Fruit fly (Drosophila melanogaster) whole organism, embryonic: ENCODE data around the gene CG31204.
A peak's percentile ranks its signal among the peaks of the same experiment; 100 is the strongest.

Source experiments
- Bteb2 ChIP-seq: fragments of 200-800 bp; sonication (Bioruptor generic); optimal IDR thresholded peaks from 2 replicates; lab custom pipeline; 2016; ENCODE audit warnings: missing biosample characterization, missing genetic modification characterization
- C15 ChIP-seq: fragments of 200-800 bp; sonication (Bioruptor generic); IDR thresholded peaks from 3 replicates; pipeline ENCODE4 v1.3.6; 2022; ENCODE audit warnings: missing biosample characterization, missing genetic modification characterization
- CG10543 ChIP-seq: fragments of 200-800 bp; sonication (Bioruptor generic); optimal IDR thresholded peaks from 3 replicates; lab custom pipeline; 2017; ENCODE audit warnings: missing biosample characterization, mild to moderate bottlenecking, missing genetic modification characterization, moderate library complexity
- CG11247 ChIP-seq: fragments of 200-800 bp; sonication (Bioruptor generic); IDR thresholded peaks from 2 replicates; pipeline ENCODE4 v1.3.6; 2022; ENCODE audit warnings: missing biosample characterization, missing genetic modification characterization
- CG11560 ChIP-seq: fragments of 200-800 bp; sonication (Bioruptor generic); IDR thresholded peaks from 3 replicates; pipeline ENCODE4 v1.3.6; 2022; ENCODE audit warnings: missing biosample characterization, missing genetic modification characterization
- CG11723 ChIP-seq: fragments of 200-800 bp; sonication (Bioruptor generic); optimal IDR thresholded peaks from 2 replicates; lab custom pipeline; 2017; ENCODE audit warnings: missing biosample characterization, mild to moderate bottlenecking, missing genetic modification characterization
- CG12219 ChIP-seq: fragments of 200-800 bp; sonication (Bioruptor generic); optimal IDR thresholded peaks from 3 replicates; lab custom pipeline; 2018; ENCODE audit warnings: missing biosample characterization, mild to moderate bottlenecking, missing genetic modification characterization
- CG13123 ChIP-seq: fragments of 200-800 bp; sonication (Bioruptor generic); optimal IDR thresholded peaks from 2 replicates; lab custom pipeline; 2016; ENCODE audit warnings: missing biosample characterization, missing genetic modification characterization
- CG13424 ChIP-seq: fragments of 200-800 bp; sonication (Bioruptor generic); optimal IDR thresholded peaks from 2 replicates; lab custom pipeline; 2019; ENCODE audit warnings: missing biosample characterization, mild to moderate bottlenecking, missing genetic modification characterization, moderate library complexity
- CG13775 ChIP-seq: fragments of 200-800 bp; sonication (Bioruptor generic); optimal IDR thresholded peaks from 3 replicates; lab custom pipeline; 2017; ENCODE audit warnings: missing biosample characterization, mild to moderate bottlenecking, missing genetic modification characterization
- CG15011 ChIP-seq: fragments of 200-800 bp; sonication (Bioruptor generic); optimal IDR thresholded peaks from 3 replicates; lab custom pipeline; 2018; ENCODE audit warnings: missing biosample characterization, mild to moderate bottlenecking, missing genetic modification characterization
- CG15514 ChIP-seq: fragments of 200-800 bp; sonication (Bioruptor generic); optimal IDR thresholded peaks from 3 replicates; lab custom pipeline; 2017; ENCODE audit warnings: missing biosample characterization, missing genetic modification characterization, mild to moderate bottlenecking, moderate library complexity, missing genetic modification reagents
- CG1603 ChIP-seq: fragments of 200-800 bp; sonication (Bioruptor generic); optimal IDR thresholded peaks from 2 replicates; lab custom pipeline; 2019; ENCODE audit warnings: missing biosample characterization, mild to moderate bottlenecking, missing genetic modification characterization, moderate library complexity
- CG17568 ChIP-seq: fragments of 200-800 bp; sonication (Bioruptor generic); optimal IDR thresholded peaks from 2 replicates; lab custom pipeline; 2018; ENCODE audit warnings: missing biosample characterization, mild to moderate bottlenecking, missing genetic modification characterization, moderate library complexity
- CG18476 ChIP-seq: fragments of 200-800 bp; sonication (Bioruptor generic); optimal IDR thresholded peaks from 2 replicates; lab custom pipeline; 2016; ENCODE audit warnings: missing biosample characterization, mild to moderate bottlenecking, missing genetic modification characterization
- CG2202 ChIP-seq: fragments of 200-800 bp; sonication (Bioruptor generic); optimal IDR thresholded peaks from 2 replicates; lab custom pipeline; 2018; ENCODE audit warnings: missing biosample characterization, mild to moderate bottlenecking, missing genetic modification characterization
- CG2678 ChIP-seq: fragments of 200-800 bp; sonication (Bioruptor generic); optimal IDR thresholded peaks from 3 replicates; lab custom pipeline; 2019; ENCODE audit warnings: missing biosample characterization, mild to moderate bottlenecking, missing genetic modification characterization, moderate library complexity
- CG2712 ChIP-seq: fragments of 200-800 bp; optimal IDR thresholded peaks from 3 replicates; lab custom pipeline; 2019; ENCODE audit warnings: missing biosample characterization, mild to moderate bottlenecking, missing genetic modification characterization, moderate library complexity
- CG2889 ChIP-seq: fragments of 200-800 bp; sonication (Bioruptor generic); IDR thresholded peaks from 3 replicates; pipeline ENCODE4 v1.3.6; 2022; ENCODE audit warnings: missing biosample characterization, missing genetic modification characterization
- CG3065 ChIP-seq: fragments of 200-800 bp; sonication (Bioruptor generic); optimal IDR thresholded peaks from 2 replicates; lab custom pipeline; 2016; ENCODE audit warnings: missing biosample characterization, missing genetic modification characterization
- CG6854 ChIP-seq: fragments of 200-800 bp; sonication (Bioruptor generic); optimal IDR thresholded peaks from 3 replicates; lab custom pipeline; 2017; ENCODE audit warnings: missing biosample characterization, mild to moderate bottlenecking, missing genetic modification characterization
- CG8089 ChIP-seq: fragments of 200-800 bp; sonication (Bioruptor generic); optimal IDR thresholded peaks from 3 replicates; lab custom pipeline; 2016; ENCODE audit warnings: missing biosample characterization, missing genetic modification characterization
- CG8281 ChIP-seq: fragments of 200-800 bp; sonication (Bioruptor generic); optimal IDR thresholded peaks from 2 replicates; lab custom pipeline; 2018; ENCODE audit warnings: missing biosample characterization, mild to moderate bottlenecking, missing genetic modification characterization, moderate library complexity
- CG9817 ChIP-seq: fragments of 200-800 bp; sonication (Bioruptor generic); optimal IDR thresholded peaks from 2 replicates; lab custom pipeline; 2018; ENCODE audit warnings: missing biosample characterization, mild to moderate bottlenecking, missing genetic modification characterization, moderate library complexity
- CkIIα-i1 ChIP-seq: fragments of 200-800 bp; sonication (Bioruptor generic); IDR thresholded peaks from 2 replicates; pipeline ENCODE4 v1.3.6; 2022; ENCODE audit warnings: missing biosample characterization, missing genetic modification characterization
- CrebB ChIP-seq: fragments of 200-800 bp; sonication (Bioruptor generic); optimal IDR thresholded peaks from 3 replicates; lab custom pipeline; 2018; ENCODE audit warnings: missing biosample characterization, mild to moderate bottlenecking, missing genetic modification characterization
- Dfd ChIP-seq, 2 experiments: fragments of >200 bp; optimal IDR thresholded peaks; 2 replicates each; lab custom pipeline; 2017; ENCODE audit warnings: missing biosample characterization in 2 of 2, missing genetic modification characterization in 2 of 2
- Dll ChIP-seq: fragments of 200-800 bp; sonication (Bioruptor generic); IDR thresholded peaks from 4 replicates; pipeline ENCODE4 v1.3.6; 2022; ENCODE audit warnings: missing biosample characterization, missing genetic modification characterization; ENCODE audit not compliant: partially characterized antibody
- Dp ChIP-seq: fragments of 200-800 bp; sonication (Bioruptor generic); optimal IDR thresholded peaks from 2 replicates; lab custom pipeline; 2018; ENCODE audit warnings: missing biosample characterization, mild to moderate bottlenecking, missing genetic modification characterization, moderate library complexity
- HLH4C ChIP-seq: fragments of 200-800 bp; sonication (Bioruptor generic); IDR thresholded peaks from 3 replicates; pipeline ENCODE4 v1.3.6; 2022; ENCODE audit warnings: missing biosample characterization, missing genetic modification characterization; ENCODE audit not compliant: partially characterized antibody
- Hand ChIP-seq: fragments of 200-800 bp; sonication (Bioruptor generic); optimal IDR thresholded peaks from 2 replicates; lab custom pipeline; 2017; ENCODE audit warnings: mild to moderate bottlenecking, missing biosample characterization, missing genetic modification reagents, missing genetic modification characterization
- HmgZ ChIP-seq: fragments of 200-800 bp; sonication (Bioruptor generic); optimal IDR thresholded peaks from 2 replicates; lab custom pipeline; 2018; ENCODE audit warnings: missing biosample characterization, mild to moderate bottlenecking, missing genetic modification characterization
- Lhr ChIP-seq: fragments of 200-800 bp; sonication (Bioruptor generic); optimal IDR thresholded peaks from 3 replicates; lab custom pipeline; 2017; ENCODE audit warnings: mild to moderate bottlenecking, missing biosample characterization, missing genetic modification reagents, missing genetic modification characterization
- Med ChIP-seq: fragments of 200-800 bp; sonication (Bioruptor generic); peaks from one replicate; lab custom pipeline; 2016; ENCODE audit warnings: missing biosample characterization, missing genetic modification characterization, mild to moderate bottlenecking, inconsistent platforms, moderate library complexity
- Meics ChIP-seq: fragments of 200-800 bp; sonication (Bioruptor generic); optimal IDR thresholded peaks from 2 replicates; lab custom pipeline; 2017; ENCODE audit warnings: missing biosample characterization, mild to moderate bottlenecking, missing genetic modification characterization
- Nf-YC ChIP-seq: fragments of 200-800 bp; optimal IDR thresholded peaks from 3 replicates; lab custom pipeline; 2019; ENCODE audit warnings: missing biosample characterization, mild to moderate bottlenecking, missing genetic modification characterization, moderate library complexity
- PHDP ChIP-seq: fragments of 200-800 bp; sonication (Bioruptor generic); optimal IDR thresholded peaks from 3 replicates; lab custom pipeline; 2018; ENCODE audit warnings: missing biosample characterization, mild to moderate bottlenecking, missing genetic modification characterization, moderate library complexity
- Rfx ChIP-seq: fragments of 200-800 bp; sonication (Bioruptor generic); IDR thresholded peaks from 2 replicates; pipeline ENCODE4 v1.3.6; 2022; ENCODE audit warnings: missing biosample characterization, missing genetic modification characterization
- Vsx1 ChIP-seq: fragments of 200-800 bp; sonication (Bioruptor generic); optimal IDR thresholded peaks from 2 replicates; lab custom pipeline; 2017; ENCODE audit warnings: missing biosample characterization, mild to moderate bottlenecking, missing genetic modification characterization, missing genetic modification reagents
- ci ChIP-seq: fragments of 200-800 bp; sonication (Bioruptor generic); IDR thresholded peaks from 3 replicates; pipeline ENCODE4 v1.3.6; 2022; ENCODE audit warnings: missing biosample characterization, missing genetic modification characterization
- gcm ChIP-seq: fragments of 200-800 bp; sonication (Bioruptor generic); optimal IDR thresholded peaks from 2 replicates; lab custom pipeline; 2019; ENCODE audit warnings: missing biosample characterization, mild to moderate bottlenecking, missing genetic modification characterization, moderate library complexity
- gsb ChIP-seq: fragments of 200-800 bp; sonication (Bioruptor generic); IDR thresholded peaks from 2 replicates; pipeline ENCODE4 v1.3.6; 2022; ENCODE audit warnings: missing biosample characterization, missing genetic modification characterization
- hbn ChIP-seq: fragments of 200-800 bp; sonication (Bioruptor generic); IDR thresholded peaks from 2 replicates; pipeline ENCODE4 v1.3.6; 2022; ENCODE audit warnings: missing biosample characterization, missing genetic modification characterization; ENCODE audit not compliant: partially characterized antibody
- ind ChIP-seq: fragments of 200-800 bp; sonication (Bioruptor generic); optimal IDR thresholded peaks from 3 replicates; lab custom pipeline; 2016; ENCODE audit warnings: missing biosample characterization, missing genetic modification characterization
- kah ChIP-seq: fragments of 200-800 bp; sonication (Bioruptor generic); optimal IDR thresholded peaks from 2 replicates; lab custom pipeline; 2018; ENCODE audit warnings: missing biosample characterization, mild to moderate bottlenecking, missing genetic modification characterization
- klu ChIP-seq: fragments of 200-800 bp; sonication (Bioruptor generic); IDR thresholded peaks from 2 replicates; pipeline ENCODE4 v1.3.6; 2022; ENCODE audit warnings: missing biosample characterization, missing genetic modification characterization
- lilli ChIP-seq: fragments of 200-800 bp; sonication (Bioruptor generic); optimal IDR thresholded peaks from 3 replicates; lab custom pipeline; 2016; ENCODE audit warnings: missing biosample characterization, missing genetic modification characterization
- lmd ChIP-seq: fragments of 200-800 bp; sonication (Bioruptor generic); IDR thresholded peaks from 2 replicates; pipeline ENCODE4 v1.3.6; 2022; ENCODE audit warnings: missing biosample characterization, missing genetic modification characterization
- odd ChIP-seq: fragments of 200-800 bp; sonication (Bioruptor generic); optimal IDR thresholded peaks from 2 replicates; lab custom pipeline; 2017; ENCODE audit warnings: missing biosample characterization, mild to moderate bottlenecking, missing genetic modification characterization
- wdn ChIP-seq: fragments of 200-800 bp; sonication (Bioruptor generic); IDR thresholded peaks from 2 replicates; pipeline ENCODE4 v1.3.6; 2022; ENCODE audit warnings: missing biosample characterization, missing genetic modification characterization
- zen ChIP-seq: fragments of 200-800 bp; sonication (Bioruptor generic); optimal IDR thresholded peaks from 3 replicates; lab custom pipeline; 2018; ENCODE audit warnings: missing biosample characterization, mild to moderate bottlenecking, missing genetic modification characterization, moderate library complexity

CG31204 gene

DNA sequence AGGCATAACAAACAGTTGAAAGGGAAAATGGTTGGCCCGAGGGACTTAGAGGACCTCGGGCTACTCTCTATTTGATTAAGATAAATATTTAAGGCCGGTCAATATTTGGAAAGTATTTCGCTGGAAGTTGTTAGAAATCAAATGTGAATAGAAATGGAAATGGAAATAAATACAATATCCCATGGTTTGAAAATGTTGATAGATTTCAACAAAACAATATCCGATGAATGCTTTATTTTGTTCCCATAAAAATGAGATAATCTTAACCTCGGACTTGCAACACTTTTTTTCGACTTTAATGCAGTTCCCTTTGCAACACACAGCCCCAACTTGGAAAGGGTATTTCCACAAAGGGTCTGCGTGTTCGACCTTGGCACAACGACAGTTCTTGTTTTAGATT is 24.3 kb downstream of the CG31204 start (continued):
- no peak for TF ChIP-seq PHDP
- TF ChIP-seq CG2202, result no peak
- peak; percentile 62 for TF ChIP-seq Med (GFP tag; lab: Kevin White, UChicago)
- no peak for TF ChIP-seq CG3065 (GFP tag; lab: Kevin White, UChicago)
- no peak for TF ChIP-seq klu (GFP tag; lab: Robert Waterston, UW)
- no peak for TF ChIP-seq Dfd (GFP tag; optimal IDR thresholded peaks at IDR 0.05; lab: Kevin White, UChicago)
- no peak for TF ChIP-seq CG9817 (tag; lab: Kevin White, UChicago)
- no peak for TF ChIP-seq CG8089
- TF ChIP-seq odd, result no peak
- TF ChIP-seq CkIIα-i1, result no peak
- no peak for TF ChIP-seq lilli (GFP tag; lab: Kevin White, UChicago)
- peak; percentile 17 for TF ChIP-seq CG15011 (GFP tag; lab: Kevin White, UChicago)
- no peak for TF ChIP-seq Dp (GFP tag; lab: Kevin White, UChicago)
- TF ChIP-seq CG8281, result no peak
- no peak for TF ChIP-seq CG13123 (GFP tag; lab: Kevin White, UChicago)
- peak; percentile 2 for TF ChIP-seq CG15514 (GFP tag; lab: Kevin White, UChicago)
- peak; percentile 10 for TF ChIP-seq CG6854 (GFP tag; lab: Kevin White, UChicago)
- no peak for TF ChIP-seq zen
- TF ChIP-seq Meics, result peak; percentile 56
- TF ChIP-seq CG12219 (GFP tag; lab: Kevin White, UChicago), result no peak
- no peak for TF ChIP-seq CG1603 (tag; lab: Kevin White, UChicago)
- no peak for TF ChIP-seq wdn (GFP tag; lab: Robert Waterston, UW)
- TF ChIP-seq Dll (GFP tag; lab: Robert Waterston, UW), result no peak
- TF ChIP-seq Bteb2 (GFP tag; lab: Kevin White, UChicago), result no peak
- TF ChIP-seq CrebB (tag; lab: Kevin White, UChicago), result no peak
- no peak for TF ChIP-seq CG17568 (GFP tag; lab: Kevin White, UChicago)
- TF ChIP-seq gcm (GFP tag; lab: Kevin White, UChicago), result no peak
- no peak for TF ChIP-seq CG13775 (GFP tag; lab: Kevin White, UChicago)
- TF ChIP-seq CG18476, result no peak
- TF ChIP-seq CG2712 (tag; lab: Kevin White, UChicago), result no peak
- TF ChIP-seq CG11247 (GFP tag; lab: Robert Waterston, UW), result no peak
- TF ChIP-seq Vsx1 (GFP tag; lab: Kevin White, UChicago), result no peak
- TF ChIP-seq Hand (GFP tag; lab: Kevin White, UChicago), result no peak
- no peak for TF ChIP-seq kah (GFP tag; lab: Kevin White, UChicago)
- TF ChIP-seq CG2889 (GFP tag; lab: Robert Waterston, UW), result no peak
- no peak for TF ChIP-seq gsb (GFP tag; lab: Robert Waterston, UW)
- TF ChIP-seq Lhr, result no peak
- no peak for TF ChIP-seq Rfx
- TF ChIP-seq C15, result no peak
- TF ChIP-seq hbn (GFP tag; lab: Robert Waterston, UW), result no peak
- TF ChIP-seq CG11723 (GFP tag; lab: Kevin White, UChicago), result no peak
- TF ChIP-seq HmgZ (tag; lab: Kevin White, UChicago), result no peak
- TF ChIP-seq CG10543 (GFP tag; lab: Kevin White, UChicago), result no peak
- TF ChIP-seq Nf-YC (tag; lab: Kevin White, UChicago), result no peak
- no peak for TF ChIP-seq HLH4C (GFP tag; lab: Robert Waterston, UW)
- peak; percentile 52 for TF ChIP-seq CG2678
- no peak for TF ChIP-seq ci
- no peak for TF ChIP-seq CG11560 (tag; lab: Robert Waterston, UW)
- no peak for TF ChIP-seq lmd (GFP tag; lab: Robert Waterston, UW)
- peak; percentile 7 for TF ChIP-seq ind (GFP tag; lab: Kevin White, UChicago)
- TF ChIP-seq CG13424 (tag; lab: Kevin White, UChicago), result no peak
